Worm (Caenorhabditis elegans) whole organism, midembryonic: ENCODE data around the gene pifk-1.

ENCODE experiments used
- T22C8.4 ChIP-seq: fragments of 200-800 bp; sonication (Bioruptor generic); IDR thresholded peaks from 2 replicates; pipeline ENCODE4 v1.3.6; 2022; ENCODE audit warnings: missing genetic modification characterization, missing compliant biosample characterization
- cog-1 ChIP-seq: sonication (generic microtip); optimal IDR thresholded peaks from 2 replicates; lab custom pipeline; 2016; ENCODE audit warnings: missing genetic modification characterization, missing compliant biosample characterization
- flt-1 ChIP-seq: fragments of 200-800 bp; sonication (Bioruptor generic); IDR thresholded peaks from 2 replicates; pipeline ENCODE4 v1.3.6; 2022; ENCODE audit warnings: missing genetic modification characterization, missing compliant biosample characterization
- klf-2 ChIP-seq: fragments of 200-800 bp; sonication (Bioruptor generic); conservative IDR thresholded peaks from 2 replicates; pipeline ENCODE4 v1.3.6; 2022; ENCODE audit warnings: missing genetic modification reagents, missing genetic modification characterization, missing compliant biosample characterization
- med-1 ChIP-seq: sonication (generic microtip); optimal IDR thresholded peaks from 2 replicates; lab custom pipeline; 2017; ENCODE audit warnings: missing genetic modification characterization, mild to moderate bottlenecking, missing compliant biosample characterization, antibody characterized with exemption, missing genetic modification reagents; ENCODE audit not compliant: insufficient read depth
- ref-1 ChIP-seq: fragments of 200-800 bp; sonication (Bioruptor generic); conservative IDR thresholded peaks from 2 replicates; pipeline ENCODE4 v1.3.6; 2022; ENCODE audit warnings: missing genetic modification reagents, missing genetic modification characterization, missing compliant biosample characterization
- tab-1 ChIP-seq: fragments of 200-800 bp; sonication (Bioruptor generic); IDR thresholded peaks from 2 replicates; pipeline ENCODE4 v1.3.6; 2022; ENCODE audit warnings: missing genetic modification characterization, missing compliant biosample characterization
- ztf-23 ChIP-seq: fragments of 200-800 bp; sonication (Bioruptor generic); IDR thresholded peaks from 2 replicates; pipeline ENCODE4 v1.3.6; 2022; ENCODE audit warnings: missing genetic modification reagents, missing genetic modification characterization, missing compliant biosample characterization
- ztf-29 ChIP-seq: fragments of 200-800 bp; sonication (Bioruptor generic); IDR thresholded peaks from 2 replicates; pipeline ENCODE4 v1.3.6; 2022; ENCODE audit warnings: missing genetic modification reagents, missing genetic modification characterization, missing compliant biosample characterization

Gene pifk-1

ce11 chrX:876935-877334 is 47.4 kb downstream of the pifk-1 start, which contains the start of gene ZC13.1:
Gene ZC13.1, plus strand, starts transcription at chrX:877239.
- TF ChIP-seq cog-1 (tag; lab: Kevin White, UChicago) (peak; percentile 34), med-1 (GFP tag; lab: Kevin White, UChicago) (no peak), ztf-23 (GFP tag; lab: Robert Waterston, UW) (peak; percentile 49; the same call in 1 of the 2 replicates)

ce11 chrX:873634-874033 is 50.7 kb downstream of the pifk-1 start:
- TF ChIP-seq ref-1 (no peak), flt-1 (GFP tag; lab: Robert Waterston, UW) (no peak), tab-1 (GFP tag; lab: Robert Waterston, UW) (no peak), cog-1 (tag; lab: Kevin White, UChicago) (no peak), ztf-23 (GFP tag; lab: Robert Waterston, UW) (no peak), ztf-29 (GFP tag; lab: Robert Waterston, UW) (no peak), med-1 (GFP tag; lab: Kevin White, UChicago) (no peak), T22C8.4 (GFP tag; lab: Robert Waterston, UW) (no peak), klf-2 (GFP tag; lab: Robert Waterston, UW) (no peak)

ce11 chrX:871957-872715 is 52.2 kb downstream of the pifk-1 start, which contains the start of gene F56F10.1:
Gene F56F10.1, plus strand, starts transcription at chrX:872603.
- no peak for TF ChIP-seq ref-1
- TF ChIP-seq cog-1 (tag; lab: Kevin White, UChicago) = no peak
- no peak for TF ChIP-seq flt-1 (GFP tag; lab: Robert Waterston, UW)
- no peak for TF ChIP-seq T22C8.4 (GFP tag; lab: Robert Waterston, UW)
- TF ChIP-seq tab-1 (GFP tag; lab: Robert Waterston, UW) = no peak
- TF ChIP-seq ztf-29 (GFP tag; lab: Robert Waterston, UW) = no peak
- no peak for TF ChIP-seq klf-2 (GFP tag; lab: Robert Waterston, UW)
- no peak for TF ChIP-seq med-1 (GFP tag; lab: Kevin White, UChicago)
- TF ChIP-seq ztf-23 (GFP tag; lab: Robert Waterston, UW) = no peak

ce11 chrX:871020-871419 is 53.3 kb downstream of the pifk-1 start, which contains the start of gene lgl-1:
Gene lgl-1, minus strand, starts transcription at chrX:871089.
- TF ChIP-seq cog-1 (tag; lab: Kevin White, UChicago) (peak; percentile 70), flt-1 (GFP tag; lab: Robert Waterston, UW) (0 out of 2 replicates have a peak, but pooled peaks have one; percentile 46), T22C8.4 (GFP tag; lab: Robert Waterston, UW) (0 out of 2 replicates have a peak, but pooled peaks have one; percentile 13), ztf-29 (GFP tag; lab: Robert Waterston, UW) (no peak)
